Worm (Caenorhabditis elegans): ENCODE measurements around the gene F48F7.6.

Gene F48F7.6

DNA sequence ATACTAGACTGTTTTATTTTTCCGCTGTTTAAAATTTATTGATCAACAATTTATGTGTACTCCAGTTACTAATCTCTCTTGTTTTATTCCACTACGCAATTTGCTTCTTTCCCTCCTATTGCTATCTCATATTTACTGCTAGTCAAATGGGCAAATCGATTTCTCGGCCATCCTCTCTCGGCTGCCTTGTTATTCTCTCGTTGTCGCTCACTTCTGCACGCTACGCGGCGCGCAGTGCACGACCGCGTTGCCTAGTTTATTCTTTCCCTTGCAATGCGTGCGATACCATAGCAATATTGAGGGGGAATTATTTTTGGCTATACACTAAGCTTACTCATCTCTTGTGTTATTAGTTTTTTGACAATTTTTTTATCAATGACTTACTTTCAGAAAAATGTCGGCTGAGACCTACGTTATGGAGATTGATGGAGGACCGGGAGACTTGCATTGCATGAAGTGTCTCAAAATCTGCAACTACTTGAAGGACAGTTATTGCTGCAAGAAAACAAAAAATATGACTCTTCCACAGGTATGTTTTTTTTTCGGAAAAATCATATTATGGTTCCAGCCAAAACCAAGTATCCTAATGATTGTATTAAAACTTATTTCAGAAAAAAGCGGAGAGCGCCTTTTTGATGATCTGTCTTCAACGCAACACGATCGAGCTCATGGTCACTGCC lies at the start of gene F48F7.6:
Gene F48F7.6, plus strand, starts transcription at position 391 of the 680 bp plus-strand sequence.
- no peak for TF ChIP-seq madf-6 (GFP tag; IDR thresholded peaks at IDR 0.05)
- TF ChIP-seq lin-26 (GFP tag; IDR thresholded peaks at IDR 0.05), result 0 out of 2 replicates have a peak, but pooled peaks have one; percentile 28
- TF ChIP-seq efl-1 (GFP tag; optimal IDR thresholded peaks at IDR 0.05), result no peak
- peak in 1 of 3 experiments; percentile 5 for TF ChIP-seq lin-35 (GFP tag; optimal IDR thresholded peaks at IDR 0.05)
- peak; percentile 32 for TF ChIP-seq attf-5 (GFP tag; optimal IDR thresholded peaks at IDR 0.05)
- no peak for TF ChIP-seq sptf-2 (GFP tag; optimal IDR thresholded peaks at IDR 0.05)
- TF ChIP-seq mes-4 (tag; optimal IDR thresholded peaks at IDR 0.05), result no peak
- TF ChIP-seq nhr-27 (tag; optimal IDR thresholded peaks at IDR 0.05), result no peak
- TF ChIP-seq egl-44 (GFP tag; IDR thresholded peaks at IDR 0.05), result no peak
- TF ChIP-seq aptf-3 (GFP tag; IDR thresholded peaks at IDR 0.05), result no peak
- TF ChIP-seq hmg-1.2 (GFP tag; IDR thresholded peaks at IDR 0.05), result peak; percentile 17; the same call in 1 of the 2 replicates
- no peak for TF ChIP-seq F52B5.7 (tag; optimal IDR thresholded peaks at IDR 0.05)
- no peak for TF ChIP-seq attf-6 (GFP tag; IDR thresholded peaks at IDR 0.05)
- TF ChIP-seq nhr-80 (tag; optimal IDR thresholded peaks at IDR 0.05), result peak; percentile 3
- TF ChIP-seq zfh-2 (GFP tag; conservative IDR thresholded peaks at IDR 0.05), result 0 out of 2 replicates have a peak, but pooled peaks have one; percentile 9
- 0 out of 2 replicates have a peak, but pooled peaks have one; percentile 14 for TF ChIP-seq dox-1 (GFP tag; IDR thresholded peaks at IDR 0.05)
- no peak for TF ChIP-seq Y56A3A.18 (GFP tag; IDR thresholded peaks at IDR 0.05)
- no peak for TF ChIP-seq hlh-12 (tag; optimal IDR thresholded peaks at IDR 0.05)
- TF ChIP-seq hmg-20 (GFP tag; IDR thresholded peaks at IDR 0.05), result no peak
- no peak for TF ChIP-seq F23B12.7 (tag; optimal IDR thresholded peaks at IDR 0.05; ENCODE audit: insufficient read depth)
- peak; percentile 50 for TF ChIP-seq K12H6.12 (tag; optimal IDR thresholded peaks at IDR 0.05)
- peak; percentile 54 for TF ChIP-seq ceh-27 (GFP tag; optimal IDR thresholded peaks at IDR 0.05)
- TF ChIP-seq nhr-179 (tag; optimal IDR thresholded peaks at IDR 0.05), result no peak
- TF ChIP-seq ZK185.1 (tag; optimal IDR thresholded peaks at IDR 0.05; ENCODE audit: poor library complexity, severe bottlenecking), result peak; percentile 11

DNA sequence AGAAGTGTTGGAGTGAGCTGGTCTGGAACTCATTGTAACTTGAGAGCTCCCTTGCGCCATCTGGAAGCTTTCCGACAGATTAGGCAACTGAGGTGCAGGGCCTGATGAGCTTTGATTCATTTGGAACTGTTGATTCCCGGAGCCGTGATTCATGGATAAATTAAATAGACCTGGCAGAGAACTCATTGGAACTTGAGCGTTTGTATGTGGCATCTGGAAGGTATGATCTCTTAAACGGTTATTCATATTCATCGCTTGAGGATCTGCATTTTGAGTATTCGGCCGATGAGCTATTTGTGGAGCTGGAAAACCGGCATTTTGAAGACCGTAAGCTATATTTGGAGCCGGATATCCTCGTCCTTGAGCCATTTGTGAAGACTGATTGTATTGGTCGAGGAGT lies 49.1 kb upstream of the F48F7.6 start:
- TF ChIP-seq snpc-1.1 (tag; optimal IDR thresholded peaks at IDR 0.05; ENCODE audit: insufficient read depth), result no peak
- TF ChIP-seq dpff-1 (tag; optimal IDR thresholded peaks at IDR 0.05), result no peak
- TF ChIP-seq let-607 (tag; optimal IDR thresholded peaks at IDR 0.05), result no peak
- TF ChIP-seq mel-28 (tag; optimal IDR thresholded peaks at IDR 0.05; ENCODE audit: borderline replicate concordance), result no peak
- TF ChIP-seq F33H1.4 (GFP tag; IDR thresholded peaks at IDR 0.05), result no peak
- no peak for TF ChIP-seq ccch-3 (GFP tag; optimal IDR thresholded peaks at IDR 0.05)
- TF ChIP-seq somi-1 (GFP tag; optimal IDR thresholded peaks at IDR 0.05), result no peak
- TF ChIP-seq F49E8.2 (tag; optimal IDR thresholded peaks at IDR 0.05; ENCODE audit: insufficient read depth), result no peak
- TF ChIP-seq madf-10 (tag; optimal IDR thresholded peaks at IDR 0.05), result no peak
- TF ChIP-seq nhr-179 (tag; optimal IDR thresholded peaks at IDR 0.05), result no peak
- TF ChIP-seq attf-6 (GFP tag; IDR thresholded peaks at IDR 0.05), result no peak
- no peak for TF ChIP-seq lin-40 (tag; optimal IDR thresholded peaks at IDR 0.05)
- TF ChIP-seq B0336.3 (GFP tag; IDR thresholded peaks at IDR 0.05), result no peak
- no peak for TF ChIP-seq attf-5 (GFP tag; optimal IDR thresholded peaks at IDR 0.05)
- no peak for TF ChIP-seq ztf-26 (tag; optimal IDR thresholded peaks at IDR 0.05)
- TF ChIP-seq nfya-2 (GFP tag; IDR thresholded peaks at IDR 0.05), result no peak
- TF ChIP-seq akir-1 (GFP tag; optimal IDR thresholded peaks at IDR 0.05), result no peak
- TF ChIP-seq F37B4.10 (GFP tag; IDR thresholded peaks at IDR 0.05), result no peak
- TF ChIP-seq atf-7 (tag; optimal IDR thresholded peaks at IDR 0.05), result no peak
- no peak for TF ChIP-seq hmg-1.2 (GFP tag; IDR thresholded peaks at IDR 0.05)
